Worm (Caenorhabditis elegans) whole organism, young adult: ENCODE results near the gene glb-20.

Experiments used
- B0035.1 ChIP-seq: sonication (generic microtip); optimal IDR thresholded peaks from 2 replicates; lab custom pipeline; 2016; ENCODE audit warnings: missing genetic modification characterization, mild to moderate bottlenecking, missing compliant biosample characterization, missing genotype, missing genetic modification reagents
- B0261.1 ChIP-seq: sonication (generic microtip); optimal IDR thresholded peaks from 2 replicates; lab custom pipeline; 2016; ENCODE audit warnings: mild to moderate bottlenecking, missing genetic modification characterization, moderate library complexity, missing compliant biosample characterization
- C06A6.2 ChIP-seq: fragments of 200-800 bp; sonication (Bioruptor generic); conservative IDR thresholded peaks from 2 replicates; pipeline ENCODE4 v1.3.6; 2022; ENCODE audit warnings: missing genetic modification characterization, missing compliant biosample characterization
- F22D6.2 ChIP-seq: sonication (generic microtip); optimal IDR thresholded peaks from 2 replicates; lab custom pipeline; 2016; ENCODE audit warnings: mild to moderate bottlenecking, missing genetic modification characterization, missing compliant biosample characterization
- F23B12.7 ChIP-seq: sonication (generic microtip); optimal IDR thresholded peaks from 2 replicates; lab custom pipeline; 2017; ENCODE audit warnings: missing genetic modification characterization, mild to moderate bottlenecking, missing compliant biosample characterization, antibody characterized with exemption, moderate library complexity; ENCODE audit not compliant: insufficient read depth
- F33H1.4 ChIP-seq: fragments of 200-800 bp; sonication (Bioruptor generic); IDR thresholded peaks from 2 replicates; pipeline ENCODE4 v1.3.6; 2022; ENCODE audit warnings: missing genetic modification reagents, missing genetic modification characterization, missing compliant biosample characterization
- F39B2.1 ChIP-seq: fragments of 200-800 bp; sonication (Bioruptor generic); IDR thresholded peaks from 2 replicates; pipeline ENCODE4 v1.3.6; 2022; ENCODE audit warnings: missing genetic modification reagents, missing genetic modification characterization, missing compliant biosample characterization
- F57A8.1 ChIP-seq: fragments of 200-800 bp; sonication (Bioruptor generic); optimal IDR thresholded peaks from 2 replicates; lab custom pipeline; 2018; ENCODE audit warnings: mild to moderate bottlenecking, missing genetic modification characterization, moderate library complexity, missing compliant biosample characterization
- F57C9.4 ChIP-seq: sonication (generic microtip); optimal IDR thresholded peaks from 2 replicates; lab custom pipeline; 2017; ENCODE audit warnings: mild to moderate bottlenecking, missing genetic modification characterization, missing compliant biosample characterization
- K11D2.4 ChIP-seq: fragments of 200-800 bp; sonication (Bioruptor generic); IDR thresholded peaks from 2 replicates; pipeline ENCODE4 v1.3.6; 2022; ENCODE audit warnings: missing genetic modification reagents, missing genetic modification characterization, missing compliant biosample characterization
- K12H6.12 ChIP-seq: fragments of 200-800 bp; sonication (Bioruptor generic); optimal IDR thresholded peaks from 2 replicates; lab custom pipeline; 2018; ENCODE audit warnings: mild to moderate bottlenecking, missing genetic modification characterization, missing compliant biosample characterization
- T26A5.8 ChIP-seq: sonication (generic microtip); optimal IDR thresholded peaks from 2 replicates; lab custom pipeline; 2016; ENCODE audit warnings: missing genetic modification characterization, missing compliant biosample characterization
- Y53F4B.3 ChIP-seq: fragments of 200-800 bp; sonication (Bioruptor generic); IDR thresholded peaks from 2 replicates; pipeline ENCODE4 v1.3.6; 2022; ENCODE audit warnings: missing genetic modification reagents, missing genetic modification characterization, missing compliant biosample characterization
- Y53G8AR.9 ChIP-seq: fragments of 200-800 bp; sonication (Bioruptor generic); conservative IDR thresholded peaks from 2 replicates; pipeline ENCODE4 v1.3.6; 2022; ENCODE audit warnings: missing genetic modification reagents, missing genetic modification characterization, missing compliant biosample characterization
- Y95B8A.8 ChIP-seq: fragments of 200-800 bp; sonication (Bioruptor generic); IDR thresholded peaks from 2 replicates; pipeline ENCODE4 v1.3.6; 2022; ENCODE audit warnings: missing genetic modification reagents, missing genetic modification characterization, missing compliant biosample characterization
- akir-1 ChIP-seq: fragments of 200-800 bp; sonication (Bioruptor generic); optimal IDR thresholded peaks from 2 replicates; lab custom pipeline; 2018; ENCODE audit warnings: mild to moderate bottlenecking, missing genetic modification characterization, moderate library complexity, missing compliant biosample characterization
- ama-1 ChIP-seq, 3 experiments: fragments of 150-350 bp in 1 of 3; sonication (generic microtip) in 2 of 3; optimal IDR thresholded peaks; 2 replicates each; lab custom pipeline; 2014 to 2018; ENCODE audit warnings: missing biosample characterization in 2 of 3, missing genetic modification characterization in 2 of 3, missing genetic modification reagents in 2 of 3
- aptf-2 ChIP-seq: fragments of 200-800 bp; sonication (Bioruptor generic); conservative IDR thresholded peaks from 2 replicates; pipeline ENCODE4 v1.3.6; 2022; ENCODE audit warnings: missing genetic modification reagents, missing genetic modification characterization, missing compliant biosample characterization
- atf-7 ChIP-seq: sonication (generic microtip); optimal IDR thresholded peaks from 2 replicates; lab custom pipeline; 2017; ENCODE audit warnings: mild to moderate bottlenecking, missing genetic modification characterization, missing compliant biosample characterization
- attf-5 ChIP-seq: fragments of 200-800 bp; sonication (Bioruptor generic); optimal IDR thresholded peaks from 2 replicates; lab custom pipeline; 2018; ENCODE audit warnings: mild to moderate bottlenecking, missing genetic modification characterization, missing compliant biosample characterization
- ccch-3 ChIP-seq: fragments of 200-800 bp; sonication (Bioruptor generic); optimal IDR thresholded peaks from 2 replicates; lab custom pipeline; 2018; ENCODE audit warnings: mild to moderate bottlenecking, missing genetic modification characterization, missing compliant biosample characterization
- cebp-1 ChIP-seq, 2 experiments: fragments of 200-800 bp in 1 of 2; sonication (Bioruptor generic) in 1 of 2; sonication (generic microtip) in 1 of 2; IDR thresholded peaks in 1 of 2; optimal IDR thresholded peaks in 1 of 2; 2 replicates each; pipeline versions ENCODE4 v1.3.6 to Lab custom; 2017 to 2022; ENCODE audit warnings: missing compliant biosample characterization in 2 of 2, missing genetic modification characterization in 2 of 2, mild to moderate bottlenecking in 1 of 2, missing genetic modification reagents in 1 of 2, moderate library complexity in 1 of 2
- cebp-2 ChIP-seq: fragments of 200-800 bp; sonication (Bioruptor generic); IDR thresholded peaks from 2 replicates; pipeline ENCODE4 v1.3.6; 2022; ENCODE audit warnings: missing genetic modification characterization, missing compliant biosample characterization
- ceh-58 ChIP-seq: fragments of 200-800 bp; sonication (Bioruptor generic); IDR thresholded peaks from 2 replicates; pipeline ENCODE4 v1.3.6; 2022; ENCODE audit warnings: missing genetic modification characterization, missing compliant biosample characterization
- ceh-91 ChIP-seq: fragments of 200-800 bp; sonication (Bioruptor generic); IDR thresholded peaks from 2 replicates; pipeline ENCODE4 v1.3.6; 2022; ENCODE audit warnings: missing genetic modification reagents, missing genetic modification characterization, missing compliant biosample characterization
- dox-1 ChIP-seq: fragments of 200-800 bp; sonication (Bioruptor generic); IDR thresholded peaks from 2 replicates; pipeline ENCODE4 v1.3.6; 2022; ENCODE audit warnings: missing genetic modification reagents, missing genetic modification characterization, missing compliant biosample characterization
- dpl-1 ChIP-seq: fragments of 150-350 bp; optimal IDR thresholded peaks from 2 replicates; lab custom pipeline; 2014; ENCODE audit warnings: missing biosample characterization, missing genetic modification reagents, missing genetic modification characterization
- ekl-4 ChIP-seq: fragments of 200-800 bp; sonication (Bioruptor generic); IDR thresholded peaks from 2 replicates; pipeline ENCODE4 v1.3.6; 2022; ENCODE audit warnings: missing genetic modification reagents, missing genetic modification characterization, missing compliant biosample characterization
- hlh-12 ChIP-seq: sonication (generic microtip); optimal IDR thresholded peaks from 2 replicates; lab custom pipeline; 2016; ENCODE audit warnings: missing genetic modification characterization, missing compliant biosample characterization
- hmg-1.2 ChIP-seq: fragments of 200-800 bp; sonication (Bioruptor generic); IDR thresholded peaks from 2 replicates; pipeline ENCODE4 v1.3.6; 2022; ENCODE audit warnings: missing genetic modification reagents, missing genetic modification characterization, missing compliant biosample characterization
- let-526 ChIP-seq: fragments of 200-800 bp; sonication (Bioruptor generic); IDR thresholded peaks from 2 replicates; pipeline ENCODE4 v1.3.6; 2022; ENCODE audit warnings: missing genetic modification reagents, missing genetic modification characterization, missing compliant biosample characterization
- let-607 ChIP-seq, 2 experiments: fragments of 200-800 bp in 1 of 2; sonication (Bioruptor generic) in 1 of 2; sonication (generic microtip) in 1 of 2; optimal IDR thresholded peaks; 2 replicates each; lab custom pipeline; 2016 to 2018; ENCODE audit warnings: mild to moderate bottlenecking in 2 of 2, missing compliant biosample characterization in 2 of 2, missing genetic modification characterization in 2 of 2, moderate library complexity in 2 of 2, missing genotype in 1 of 2
- lin-35 ChIP-seq, 3 experiments: fragments of 150-350 bp in 2 of 3; sonication (generic microtip) in 1 of 3; optimal IDR thresholded peaks; 2 replicates each; lab custom pipeline; 2014 to 2018; ENCODE audit warnings: missing biosample characterization in 3 of 3, missing genetic modification characterization in 3 of 3, missing genetic modification reagents in 3 of 3
- lin-40 ChIP-seq: sonication (generic microtip); optimal IDR thresholded peaks from 2 replicates; lab custom pipeline; 2016; ENCODE audit warnings: missing genetic modification characterization, mild to moderate bottlenecking, missing compliant biosample characterization, missing genotype, missing genetic modification reagents
- lin-54 ChIP-seq: fragments of 200-800 bp; sonication (Bioruptor generic); optimal IDR thresholded peaks from 2 replicates; lab custom pipeline; 2018; ENCODE audit warnings: mild to moderate bottlenecking, missing genetic modification characterization, missing compliant biosample characterization
- lsl-1 ChIP-seq: fragments of 200-800 bp; sonication (Bioruptor generic); optimal IDR thresholded peaks from 2 replicates; lab custom pipeline; 2018; ENCODE audit warnings: mild to moderate bottlenecking, missing genetic modification characterization, moderate library complexity, missing compliant biosample characterization
- madf-3 ChIP-seq: fragments of 200-800 bp; sonication (Bioruptor generic); IDR thresholded peaks from 2 replicates; pipeline ENCODE4 v1.3.6; 2022; ENCODE audit warnings: missing genetic modification reagents, missing genetic modification characterization, missing compliant biosample characterization
- madf-8 ChIP-seq: fragments of 200-800 bp; sonication (Bioruptor generic); conservative IDR thresholded peaks from 2 replicates; pipeline ENCODE4 v1.3.6; 2022; ENCODE audit warnings: missing genetic modification reagents, missing genetic modification characterization, missing compliant biosample characterization
- nfya-1 ChIP-seq: sonication (generic microtip); optimal IDR thresholded peaks from 2 replicates; lab custom pipeline; 2017; ENCODE audit warnings: antibody characterized with exemption, missing compliant biosample characterization, missing genetic modification characterization, borderline replicate concordance; ENCODE audit not compliant: insufficient read depth
- pha-4 ChIP-seq: fragments of 150-350 bp; sonication (generic microtip); optimal IDR thresholded peaks from 2 replicates; lab custom pipeline; 2014; ENCODE audit warnings: missing biosample characterization, missing genetic modification reagents, missing genetic modification characterization
- snpc-3.4 ChIP-seq: sonication (generic microtip); optimal IDR thresholded peaks from 2 replicates; lab custom pipeline; 2017; ENCODE audit warnings: missing genetic modification characterization, mild to moderate bottlenecking, missing compliant biosample characterization, antibody characterized with exemption, moderate library complexity, missing genotype, missing genetic modification reagents
- tlf-1 ChIP-seq: fragments of 200-800 bp; sonication (Bioruptor generic); optimal IDR thresholded peaks from 2 replicates; lab custom pipeline; 2018; ENCODE audit warnings: mild to moderate bottlenecking, missing genetic modification characterization, missing compliant biosample characterization
- zim-3 ChIP-seq: sonication (generic microtip); optimal IDR thresholded peaks from 2 replicates; lab custom pipeline; 2017; ENCODE audit warnings: mild to moderate bottlenecking, missing genetic modification characterization, moderate library complexity, missing compliant biosample characterization
- ztf-18 ChIP-seq: sonication (generic microtip); optimal IDR thresholded peaks from 2 replicates; lab custom pipeline; 2016; ENCODE audit warnings: missing genotype, mild to moderate bottlenecking, missing genetic modification characterization, missing compliant biosample characterization
- ztf-25 ChIP-seq: fragments of 200-800 bp; sonication (Bioruptor generic); IDR thresholded peaks from 2 replicates; pipeline ENCODE4 v1.3.6; 2022; ENCODE audit warnings: missing genetic modification reagents, missing genetic modification characterization, missing compliant biosample characterization
- ztf-26 ChIP-seq: sonication (generic microtip); optimal IDR thresholded peaks from 2 replicates; lab custom pipeline; 2017; ENCODE audit warnings: missing genetic modification characterization, missing compliant biosample characterization
- ztf-3 ChIP-seq: fragments of 200-800 bp; sonication (Bioruptor generic); optimal IDR thresholded peaks from 2 replicates; lab custom pipeline; 2018; ENCODE audit warnings: mild to moderate bottlenecking, missing genetic modification characterization, missing compliant biosample characterization

The glb-20 gene

DNA sequence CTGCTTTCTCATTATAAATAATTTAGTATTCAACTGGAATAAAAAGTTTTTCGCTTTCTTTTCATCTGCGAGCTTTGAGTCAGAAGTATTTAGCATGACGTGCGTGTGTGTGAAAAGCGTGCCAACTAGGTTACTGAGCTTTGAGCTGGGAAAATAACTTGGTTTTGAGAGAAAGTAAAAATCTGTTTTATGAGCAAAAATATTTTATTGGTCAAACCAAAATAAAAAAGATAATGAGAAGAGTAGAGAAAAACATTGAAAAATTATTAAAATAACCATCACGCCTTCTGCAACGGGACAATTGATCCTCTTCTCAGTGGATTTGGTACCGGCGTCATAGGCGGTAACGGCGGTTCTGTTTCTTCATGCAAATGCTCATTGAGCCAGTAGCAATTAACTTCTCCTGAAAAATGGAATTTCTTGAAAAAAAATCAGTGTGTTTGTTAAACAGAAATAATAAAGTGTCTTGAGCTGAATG, 11.4 kb downstream of the glb-20 start:
- TF ChIP-seq cebp-2 (GFP tag; lab: Robert Waterston, UW) (no peak), pha-4 (no peak), attf-5 (GFP tag; lab: Kevin White, UChicago) (no peak), akir-1 (GFP tag; lab: Kevin White, UChicago) (no peak), ceh-91 (GFP tag; lab: Robert Waterston, UW) (no peak), F33H1.4 (GFP tag; lab: Robert Waterston, UW) (no peak), dox-1 (GFP tag; lab: Robert Waterston, UW) (no peak), cebp-1 (GFP tag; IDR thresholded peaks at IDR 0.05; lab: Robert Waterston, UW) (no peak), cebp-1 (tag; optimal IDR thresholded peaks at IDR 0.05; lab: Kevin White, UChicago) (no peak), hlh-12 (tag; lab: Kevin White, UChicago) (no peak), ekl-4 (GFP tag; lab: Robert Waterston, UW) (no peak), madf-3 (0 out of 2 replicates have a peak, but pooled peaks have one; percentile 13), let-607 (tag; optimal IDR thresholded peaks at IDR 0.05; lab: Kevin White, UChicago) (no peak), hmg-1.2 (GFP tag; lab: Robert Waterston, UW) (no peak), ztf-25 (GFP tag; lab: Robert Waterston, UW) (no peak), lsl-1 (GFP tag; lab: Kevin White, UChicago) (no peak), Y53F4B.3 (GFP tag; lab: Robert Waterston, UW) (no peak), C06A6.2 (GFP tag; lab: Robert Waterston, UW) (0 out of 2 replicates have a peak, but pooled peaks have one; percentile 16), ccch-3 (no peak), zim-3 (tag; lab: Kevin White, UChicago) (peak; percentile 34), lin-40 (tag; lab: Kevin White, UChicago) (peak; percentile 16), F23B12.7 (tag; lab: Kevin White, UChicago) (no peak), lin-54 (GFP tag; lab: Kevin White, UChicago) (no peak), K11D2.4 (GFP tag; lab: Robert Waterston, UW) (peak; percentile 36; the same call in 1 of the 2 replicates), Y53G8AR.9 (0 out of 2 replicates have a peak, but pooled peaks have one; percentile 70), ama-1 (optimal IDR thresholded peaks at IDR 0.05; lab: Kevin White, UChicago) (peak; percentile 76), ama-1 (GFP tag; optimal IDR thresholded peaks at IDR 0.05; lab: Kevin White, UChicago) (no peak), ztf-18 (tag; lab: Kevin White, UChicago) (no peak), B0035.1 (tag; lab: Kevin White, UChicago) (no peak), atf-7 (tag; lab: Kevin White, UChicago) (no peak), snpc-3.4 (tag; lab: Kevin White, UChicago) (no peak), F57A8.1 (no peak), T26A5.8 (tag; lab: Kevin White, UChicago) (no peak), ztf-26 (peak; percentile 54), tlf-1 (no peak), Y95B8A.8 (no peak), dpl-1 (GFP tag; lab: Kevin White, UChicago) (no peak), lin-35 (GFP tag; optimal IDR thresholded peaks at IDR 0.05; lab: Kevin White, UChicago) (no peak), nfya-1 (tag; lab: Kevin White, UChicago) (no peak), F22D6.2 (no peak), let-526 (no peak), madf-8 (GFP tag; lab: Robert Waterston, UW) (no peak), K12H6.12 (tag; lab: Kevin White, UChicago) (no peak), ceh-58 (GFP tag; lab: Robert Waterston, UW) (no peak), ztf-3 (no peak), F39B2.1 (GFP tag; lab: Robert Waterston, UW) (no peak), B0261.1 (tag; lab: Kevin White, UChicago) (no peak), aptf-2 (GFP tag; lab: Robert Waterston, UW) (no peak), F57C9.4 (tag; lab: Kevin White, UChicago) (no peak)
